Fruit fly (Drosophila melanogaster) whole organism: ENCODE measurements around the gene CG7202.

Experiments
- CG8478 ChIP-seq: fragments of >200 bp; optimal IDR thresholded peaks from 2 replicates; lab custom pipeline; 2018; ENCODE audit warnings: inconsistent platforms
- Dll ChIP-seq: fragments of >200 bp; optimal IDR thresholded peaks from 2 replicates; lab custom pipeline; 2017
- EcR ChIP-seq, 2 experiments: fragments of >200 bp; optimal IDR thresholded peaks; 2 replicates each; lab custom pipeline; 2017; ENCODE audit warnings: missing biosample characterization in 2 of 2, missing genetic modification characterization in 2 of 2, missing genetic modification reagents in 2 of 2
- pan ChIP-seq: fragments of >200 bp; optimal IDR thresholded peaks from 2 replicates; lab custom pipeline; 2017
- psq ChIP-seq: fragments of >200 bp; optimal IDR thresholded peaks from 2 replicates; lab custom pipeline; 2017
- usp ChIP-seq: fragments of >200 bp; optimal IDR thresholded peaks from 2 replicates; lab custom pipeline; 2017; ENCODE audit warnings: missing biosample characterization, missing genetic modification characterization, mixed read lengths

The CG7202 gene

DNA sequence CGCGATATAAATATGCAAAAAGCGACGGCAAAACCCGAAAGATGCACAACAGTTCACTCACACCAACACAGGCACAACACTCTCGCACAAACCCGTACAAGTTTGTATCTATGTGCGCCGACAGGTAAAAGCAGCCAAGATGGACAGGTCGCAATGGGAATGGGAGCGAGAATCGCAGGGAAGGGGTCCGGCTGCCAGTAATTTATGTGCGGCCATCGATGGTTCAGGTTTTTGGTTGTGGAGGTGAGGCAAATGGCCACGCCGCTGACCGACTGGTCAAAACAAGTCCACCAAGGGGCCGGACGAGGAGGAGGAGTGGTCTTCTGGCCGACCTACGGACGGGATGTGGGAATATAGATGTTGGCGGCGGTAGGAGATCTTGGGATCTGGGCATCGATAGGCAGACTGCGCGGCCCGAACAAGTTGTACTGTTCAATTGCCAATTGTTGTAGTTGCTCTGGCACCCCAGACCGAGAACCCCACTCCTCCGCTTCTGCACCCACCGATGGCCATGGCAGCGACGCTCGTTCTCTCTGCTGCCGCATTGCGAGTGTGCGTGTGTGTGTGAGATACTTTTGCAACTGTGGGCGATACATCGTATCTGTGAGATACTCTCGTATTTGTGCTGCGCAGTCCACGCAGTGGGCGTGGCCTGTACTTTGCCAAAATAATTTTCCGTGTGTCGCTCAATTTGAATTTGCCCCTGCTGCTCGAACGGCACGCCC, 32.3 kb downstream of the CG7202 start:
- TF ChIP-seq usp (GFP tag; lab: Kevin White, UChicago), result no peak
- TF ChIP-seq pan, result no peak
- no peak for TF ChIP-seq CG8478 (lab: Kevin White, UChicago)
- no peak for TF ChIP-seq psq
- no peak for TF ChIP-seq EcR (GFP tag; optimal IDR thresholded peaks at IDR 0.05; lab: Kevin White, UChicago)
- peak; percentile 34 for TF ChIP-seq Dll (lab: Kevin White, UChicago)

DNA sequence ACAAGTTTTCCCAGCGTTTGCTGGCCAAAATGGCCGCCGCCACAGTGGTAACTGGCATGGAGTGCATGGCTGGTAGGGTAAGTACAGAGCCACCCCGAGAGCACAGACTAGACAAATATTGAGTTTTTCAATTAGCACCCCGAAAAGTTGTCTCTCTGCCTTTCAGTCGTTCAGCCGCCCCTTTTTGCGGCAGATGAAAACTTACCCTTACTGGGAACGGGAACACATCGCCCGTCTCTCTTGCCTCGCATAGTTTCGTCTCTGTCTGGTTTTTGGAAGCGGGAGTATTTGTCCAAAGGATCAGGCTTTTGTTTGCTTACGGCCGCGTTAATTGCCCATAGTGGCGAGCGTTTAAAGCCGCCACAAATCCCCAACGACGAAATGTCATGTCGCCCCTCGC, 33.8 kb downstream of the CG7202 start:
- TF ChIP-seq pan, result no peak
- no peak for TF ChIP-seq usp (GFP tag; lab: Kevin White, UChicago)
- no peak for TF ChIP-seq psq
- TF ChIP-seq Dll (lab: Kevin White, UChicago), result no peak
- no peak for TF ChIP-seq CG8478 (lab: Kevin White, UChicago)
- TF ChIP-seq EcR (GFP tag; optimal IDR thresholded peaks at IDR 0.05; lab: Kevin White, UChicago), result no peak

DNA sequence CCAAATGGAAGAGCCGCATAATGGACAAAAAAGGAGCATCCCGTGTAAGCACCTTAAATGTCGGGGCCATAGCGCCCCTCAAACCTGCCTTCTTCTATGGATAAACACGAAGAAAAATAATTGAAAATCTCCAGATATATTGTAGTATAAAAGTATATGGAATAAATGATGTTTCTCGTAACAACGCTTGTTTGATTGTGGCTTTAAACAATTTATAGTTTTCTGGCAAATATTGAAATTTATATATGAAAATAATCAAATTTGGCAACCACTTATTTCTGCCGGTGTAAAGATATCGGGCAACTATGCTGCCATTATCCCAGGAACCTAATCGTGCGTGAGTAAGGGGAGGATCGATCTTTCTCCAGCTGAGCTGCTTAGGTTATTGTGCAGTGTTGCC, 37.4 kb downstream of the CG7202 start:
- TF ChIP-seq psq (no peak), usp (GFP tag; lab: Kevin White, UChicago) (no peak), Dll (lab: Kevin White, UChicago) (no peak), EcR (GFP tag; optimal IDR thresholded peaks at IDR 0.05; lab: Kevin White, UChicago) (no peak), pan (no peak), CG8478 (lab: Kevin White, UChicago) (no peak)

dm6 chr3L:21453623-21454022, 39.0 kb downstream of the CG7202 start:
- no peak for TF ChIP-seq Dll (lab: Kevin White, UChicago)
- no peak for TF ChIP-seq usp (GFP tag; lab: Kevin White, UChicago)
- TF ChIP-seq EcR (GFP tag; optimal IDR thresholded peaks at IDR 0.05; lab: Kevin White, UChicago), result no peak
- TF ChIP-seq psq, result no peak
- no peak for TF ChIP-seq CG8478 (lab: Kevin White, UChicago)
- no peak for TF ChIP-seq pan

- no peak for TF ChIP-seq EcR (GFP tag; optimal IDR thresholded peaks at IDR 0.05; lab: Kevin White, UChicago)
- no peak for TF ChIP-seq usp (GFP tag; lab: Kevin White, UChicago)
- no peak for TF ChIP-seq CG8478 (lab: Kevin White, UChicago)
- no peak for TF ChIP-seq psq
- TF ChIP-seq pan, result no peak
- no peak for TF ChIP-seq Dll (lab: Kevin White, UChicago)
These were observed 42.1 kb downstream of the CG7202 start for dm6 chr3L:21450486-21450885.

DNA sequence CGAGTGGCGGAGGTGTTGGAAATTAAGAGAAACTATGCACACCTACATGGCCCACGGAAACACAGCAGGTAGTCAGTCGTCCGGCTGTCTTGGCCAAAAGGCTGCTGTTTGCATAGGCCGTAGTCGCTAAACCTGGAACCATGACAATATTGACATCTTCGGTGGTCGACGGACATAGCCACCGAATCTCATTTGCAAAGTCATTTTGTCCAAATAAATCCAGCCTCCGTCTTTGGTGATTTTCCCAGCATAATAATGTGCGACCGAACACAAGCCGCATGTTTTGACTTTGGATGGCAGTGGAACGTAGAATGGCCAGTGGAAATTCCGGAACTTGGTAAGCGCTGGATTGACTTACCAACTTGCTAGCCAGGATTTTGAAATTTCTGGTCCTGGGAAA, 43.2 kb downstream of the CG7202 start:
- no peak for TF ChIP-seq Dll (lab: Kevin White, UChicago)
- TF ChIP-seq EcR (GFP tag; optimal IDR thresholded peaks at IDR 0.05; lab: Kevin White, UChicago), result no peak
- TF ChIP-seq pan, result no peak
- TF ChIP-seq psq, result no peak
- TF ChIP-seq usp (GFP tag; lab: Kevin White, UChicago), result no peak
- no peak for TF ChIP-seq CG8478 (lab: Kevin White, UChicago)

DNA sequence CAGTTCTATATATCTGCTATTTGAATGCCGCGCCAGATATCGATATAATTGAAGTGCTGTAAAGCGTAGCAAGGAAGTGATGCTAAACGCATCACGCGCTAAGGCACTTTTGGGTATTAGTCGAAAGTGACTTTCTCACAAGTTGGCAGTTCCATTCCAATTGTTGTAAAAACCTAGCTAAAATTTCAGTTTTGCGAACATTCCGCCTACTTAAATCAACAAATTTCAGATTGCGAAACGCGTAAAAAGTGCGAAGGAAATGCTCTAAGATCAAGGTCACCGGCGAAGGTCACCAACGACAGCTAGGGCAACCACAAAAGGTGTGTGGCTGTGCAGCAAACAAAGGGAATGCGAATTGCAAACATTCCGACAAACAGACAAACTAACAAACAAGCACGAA, 46.9 kb downstream of the CG7202 start, which contains the start of gene Syx7:
Gene Syx7, plus strand, starts transcription at position 131 of the 400 bp plus-strand sequence.
- TF ChIP-seq EcR (GFP tag; optimal IDR thresholded peaks at IDR 0.05; lab: Kevin White, UChicago) (no peak), usp (GFP tag; lab: Kevin White, UChicago) (no peak), pan (no peak), CG8478 (lab: Kevin White, UChicago) (no peak), Dll (lab: Kevin White, UChicago) (no peak), psq (no peak)

- no peak for TF ChIP-seq CG8478 (lab: Kevin White, UChicago)
- TF ChIP-seq usp (GFP tag; lab: Kevin White, UChicago), result no peak
- TF ChIP-seq EcR (GFP tag; optimal IDR thresholded peaks at IDR 0.05; lab: Kevin White, UChicago), result no peak
- TF ChIP-seq pan, result peak; percentile 29
These were observed 47.9 kb downstream of the CG7202 start, which contains the start of gene Alp1 for dm6 chr3L:21444719-21445118. Gene Alp1, minus strand, starts transcription at chr3L:21444819.
